Fruit fly (Drosophila melanogaster) whole organism, embryonic: ENCODE measurements around the gene CG34278.

Experiments used
- Abd-B ChIP-seq: fragments of 200-800 bp; sonication (Bioruptor generic); optimal IDR thresholded peaks from 2 replicates; lab custom pipeline; 2018; ENCODE audit warnings: missing biosample characterization, mild to moderate bottlenecking, missing genetic modification characterization, moderate library complexity
- Atf3 ChIP-seq: fragments of 200-800 bp; sonication (Bioruptor generic); optimal IDR thresholded peaks from 3 replicates; lab custom pipeline; 2016; ENCODE audit warnings: missing biosample characterization, missing genetic modification characterization
- Awh ChIP-seq: fragments of 200-800 bp; sonication (Bioruptor generic); IDR thresholded peaks from 2 replicates; pipeline ENCODE4, ENCODE4 v1.3.6; 2022; ENCODE audit warnings: missing biosample characterization, missing genetic modification characterization
- B-H1 ChIP-seq: fragments of 200-800 bp; sonication (Bioruptor generic); IDR thresholded peaks from 3 replicates; pipeline ENCODE4 v1.3.6; 2022; ENCODE audit warnings: missing biosample characterization, missing genetic modification characterization
- BtbVII ChIP-seq: fragments of 200-800 bp; sonication (Bioruptor generic); optimal IDR thresholded peaks from 3 replicates; lab custom pipeline; 2017; ENCODE audit warnings: missing biosample characterization, mild to moderate bottlenecking, missing genetic modification characterization
- CG10366 ChIP-seq: fragments of 200-800 bp; sonication (Bioruptor generic); IDR thresholded peaks from 2 replicates; pipeline ENCODE4 v1.3.6; 2022; ENCODE audit warnings: missing biosample characterization, missing genetic modification characterization
- CG11504 ChIP-seq: fragments of 200-800 bp; sonication (Bioruptor generic); optimal IDR thresholded peaks from 3 replicates; lab custom pipeline; 2019; ENCODE audit warnings: missing biosample characterization, mild to moderate bottlenecking, missing genetic modification characterization, moderate library complexity
- CG15073 ChIP-seq: fragments of 200-800 bp; sonication (Bioruptor generic); optimal IDR thresholded peaks from 2 replicates; lab custom pipeline; 2016; ENCODE audit warnings: missing biosample characterization, missing genetic modification characterization
- CG1529 ChIP-seq: fragments of 200-800 bp; sonication (Bioruptor generic); optimal IDR thresholded peaks from 3 replicates; lab custom pipeline; 2018; ENCODE audit warnings: missing biosample characterization, missing genetic modification characterization
- CG15479 ChIP-seq: fragments of 200-800 bp; sonication (Bioruptor generic); optimal IDR thresholded peaks from 3 replicates; lab custom pipeline; 2019; ENCODE audit warnings: missing biosample characterization, mild to moderate bottlenecking, missing genetic modification characterization, moderate library complexity
- CG31441 ChIP-seq: fragments of 200-800 bp; sonication (Bioruptor generic); IDR thresholded peaks from 2 replicates; pipeline ENCODE4 v1.3.6; 2022; ENCODE audit warnings: missing biosample characterization, missing genetic modification characterization
- CG32772 ChIP-seq: fragments of 200-800 bp; sonication (Bioruptor generic); IDR thresholded peaks from 2 replicates; pipeline ENCODE4 v1.3.6; 2022; ENCODE audit warnings: missing biosample characterization, missing genetic modification characterization
- CG3847 ChIP-seq: fragments of 200-800 bp; sonication (Bioruptor generic); IDR thresholded peaks from 2 replicates; pipeline ENCODE4 v1.3.6; 2022; ENCODE audit warnings: missing biosample characterization, missing genetic modification characterization
- CG43689 ChIP-seq: fragments of 200-800 bp; sonication (Bioruptor generic); IDR thresholded peaks from 2 replicates; pipeline ENCODE4 v1.3.6; 2022; ENCODE audit warnings: missing biosample characterization, missing genetic modification characterization
- CG4854 ChIP-seq: fragments of 200-800 bp; sonication (Bioruptor generic); optimal IDR thresholded peaks from 2 replicates; lab custom pipeline; 2016; ENCODE audit warnings: missing biosample characterization, missing genetic modification characterization, inconsistent platforms
- CG5245 ChIP-seq: fragments of 200-800 bp; sonication (Bioruptor generic); optimal IDR thresholded peaks from 3 replicates; lab custom pipeline; 2016; ENCODE audit warnings: missing biosample characterization, missing genetic modification characterization
- CG5953 ChIP-seq: fragments of 200-800 bp; sonication (Bioruptor generic); IDR thresholded peaks from 2 replicates; pipeline ENCODE4 v1.3.6; 2022; ENCODE audit warnings: missing biosample characterization, missing genetic modification characterization
- CG6272 ChIP-seq: fragments of 200-800 bp; sonication (Bioruptor generic); IDR thresholded peaks from 2 replicates; pipeline ENCODE4 v1.3.6; 2022; ENCODE audit warnings: missing biosample characterization, missing genetic modification characterization
- CG9215 ChIP-seq: fragments of 200-800 bp; sonication (Bioruptor generic); IDR thresholded peaks from 2 replicates; pipeline ENCODE4 v1.3.6; 2022; ENCODE audit warnings: missing biosample characterization, missing genetic modification characterization
- CG9609 ChIP-seq: fragments of 200-800 bp; sonication (Bioruptor generic); optimal IDR thresholded peaks from 3 replicates; lab custom pipeline; 2016; ENCODE audit warnings: missing biosample characterization, missing genetic modification characterization
- CG9797 ChIP-seq: fragments of 200-800 bp; sonication (Bioruptor generic); optimal IDR thresholded peaks from 3 replicates; lab custom pipeline; 2018; ENCODE audit warnings: missing biosample characterization, mild to moderate bottlenecking, missing genetic modification characterization
- CG9817 ChIP-seq: fragments of 200-800 bp; sonication (Bioruptor generic); optimal IDR thresholded peaks from 2 replicates; lab custom pipeline; 2018; ENCODE audit warnings: missing biosample characterization, mild to moderate bottlenecking, missing genetic modification characterization, moderate library complexity
- Camta ChIP-seq: fragments of 200-800 bp; sonication (Bioruptor generic); optimal IDR thresholded peaks from 2 replicates; lab custom pipeline; 2016; ENCODE audit warnings: missing biosample characterization, missing genetic modification characterization
- Dek ChIP-seq: fragments of 200-800 bp; sonication (Bioruptor generic); optimal IDR thresholded peaks from 3 replicates; lab custom pipeline; 2019; ENCODE audit warnings: missing biosample characterization, mild to moderate bottlenecking, missing genetic modification characterization, moderate library complexity
- Dfd ChIP-seq, 2 experiments: fragments of >200 bp; optimal IDR thresholded peaks; 2 replicates each; lab custom pipeline; 2017; ENCODE audit warnings: missing biosample characterization in 2 of 2, missing genetic modification characterization in 2 of 2
- Drgx ChIP-seq: fragments of 200-800 bp; sonication (Bioruptor generic); IDR thresholded peaks from 2 replicates; pipeline ENCODE4 v1.3.6; 2022; ENCODE audit warnings: missing biosample characterization, missing genetic modification characterization
- H15 ChIP-seq: fragments of 200-800 bp; sonication (Bioruptor generic); IDR thresholded peaks from 3 replicates; pipeline ENCODE4 v1.3.6; 2022; ENCODE audit warnings: missing biosample characterization, missing genetic modification characterization
- H2.0 ChIP-seq: fragments of 200-800 bp; sonication (Bioruptor generic); IDR thresholded peaks from 2 replicates; pipeline ENCODE4 v1.3.6; 2022; ENCODE audit warnings: missing biosample characterization, missing genetic modification characterization
- HLH4C ChIP-seq: fragments of 200-800 bp; sonication (Bioruptor generic); IDR thresholded peaks from 3 replicates; pipeline ENCODE4 v1.3.6; 2022; ENCODE audit warnings: missing biosample characterization, missing genetic modification characterization; ENCODE audit not compliant: partially characterized antibody
- HmgD ChIP-seq: fragments of 200-800 bp; sonication (Bioruptor generic); optimal IDR thresholded peaks from 3 replicates; lab custom pipeline; 2016; ENCODE audit warnings: missing biosample characterization, missing genetic modification characterization
- Hmr ChIP-seq: fragments of 200-800 bp; sonication (Bioruptor generic); optimal IDR thresholded peaks from 3 replicates; lab custom pipeline; 2017; ENCODE audit warnings: mild to moderate bottlenecking, missing biosample characterization, missing genetic modification reagents, missing genetic modification characterization
- Kr ChIP-seq: fragments of 200-800 bp; sonication (Bioruptor generic); optimal IDR thresholded peaks from 2 replicates; lab custom pipeline; 2017; ENCODE audit warnings: missing biosample characterization, mild to moderate bottlenecking, missing genetic modification characterization
- NC2β ChIP-seq: fragments of 200-800 bp; sonication (Bioruptor generic); optimal IDR thresholded peaks from 2 replicates; lab custom pipeline; 2016; ENCODE audit warnings: missing biosample characterization, missing genetic modification characterization
- Ptx1 ChIP-seq: fragments of 200-800 bp; sonication (Bioruptor generic); IDR thresholded peaks from 2 replicates; pipeline ENCODE4 v1.3.6; 2022; ENCODE audit warnings: missing biosample characterization, missing genetic modification characterization
- ap ChIP-seq: fragments of 200-800 bp; sonication (Bioruptor generic); IDR thresholded peaks from 2 replicates; pipeline ENCODE4 v1.3.6; 2022; ENCODE audit warnings: missing biosample characterization, missing genetic modification characterization
- croc ChIP-seq: fragments of 200-800 bp; sonication (Bioruptor generic); conservative IDR thresholded peaks from 3 replicates; pipeline ENCODE4 v1.3.6; 2022; ENCODE audit warnings: missing biosample characterization, missing genetic modification characterization
- crol ChIP-seq: fragments of 200-800 bp; sonication (Bioruptor generic); IDR thresholded peaks from 2 replicates; pipeline ENCODE4 v1.3.6; 2022; ENCODE audit warnings: missing biosample characterization, missing genetic modification characterization
- crp ChIP-seq, 2 experiments: fragments of 200-800 bp; sonication (Bioruptor generic); optimal IDR thresholded peaks; 2 replicates in 1 of 2; 3 replicates in 1 of 2; lab custom pipeline; 2017; ENCODE audit warnings: missing biosample characterization in 2 of 2, missing genetic modification characterization in 2 of 2, mild to moderate bottlenecking in 1 of 2, moderate library complexity in 1 of 2
- dan ChIP-seq: fragments of 200-800 bp; sonication (Bioruptor generic); IDR thresholded peaks from 2 replicates; pipeline ENCODE4 v1.3.6; 2022; ENCODE audit warnings: missing biosample characterization, missing genetic modification characterization
- ewg ChIP-seq: fragments of 200-800 bp; sonication (Bioruptor generic); optimal IDR thresholded peaks from 3 replicates; lab custom pipeline; 2017; ENCODE audit warnings: mild to moderate bottlenecking, missing biosample characterization, missing genetic modification reagents, missing genetic modification characterization
- fd102C ChIP-seq: fragments of 200-800 bp; sonication (Bioruptor generic); optimal IDR thresholded peaks from 2 replicates; lab custom pipeline; 2018; ENCODE audit warnings: missing biosample characterization, mild to moderate bottlenecking, missing genetic modification characterization, moderate library complexity
- gsb ChIP-seq: fragments of 200-800 bp; sonication (Bioruptor generic); IDR thresholded peaks from 2 replicates; pipeline ENCODE4 v1.3.6; 2022; ENCODE audit warnings: missing biosample characterization, missing genetic modification characterization
- gsb-n ChIP-seq: fragments of 200-800 bp; sonication (Bioruptor generic); optimal IDR thresholded peaks from 3 replicates; lab custom pipeline; 2018; ENCODE audit warnings: missing biosample characterization, mild to moderate bottlenecking, missing genetic modification characterization
- jing ChIP-seq: fragments of 200-800 bp; sonication (Bioruptor generic); optimal IDR thresholded peaks from 2 replicates; lab custom pipeline; 2018; ENCODE audit warnings: missing biosample characterization, mild to moderate bottlenecking, missing genetic modification characterization
- nerfin-2 ChIP-seq: fragments of 200-800 bp; sonication (Bioruptor generic); IDR thresholded peaks from 2 replicates; pipeline ENCODE4 v1.3.6; 2022; ENCODE audit warnings: missing biosample characterization, missing genetic modification characterization; ENCODE audit not compliant: partially characterized antibody
- pita ChIP-seq: fragments of 200-800 bp; sonication (Bioruptor generic); optimal IDR thresholded peaks from 2 replicates; lab custom pipeline; 2017; ENCODE audit warnings: missing biosample characterization, mild to moderate bottlenecking, missing genetic modification characterization
- sima ChIP-seq: fragments of 200-800 bp; sonication (Bioruptor generic); optimal IDR thresholded peaks from 2 replicates; lab custom pipeline; 2016; ENCODE audit warnings: missing biosample characterization, missing genetic modification characterization
- slp2 ChIP-seq: fragments of 200-800 bp; sonication (Bioruptor generic); optimal IDR thresholded peaks from 2 replicates; lab custom pipeline; 2016; ENCODE audit warnings: missing biosample characterization, missing genetic modification characterization
- stwl ChIP-seq: fragments of 200-800 bp; sonication (Bioruptor generic); optimal IDR thresholded peaks from 3 replicates; lab custom pipeline; 2018; ENCODE audit warnings: missing biosample characterization, mild to moderate bottlenecking, missing genetic modification characterization, moderate library complexity
- twi ChIP-seq: fragments of 200-800 bp; optimal IDR thresholded peaks from 2 replicates; lab custom pipeline; 2019; ENCODE audit warnings: missing biosample characterization, mild to moderate bottlenecking, missing genetic modification characterization, moderate library complexity
- zen2 ChIP-seq: fragments of 200-800 bp; sonication (Bioruptor generic); IDR thresholded peaks from 3 replicates; pipeline ENCODE4 v1.3.6; 2022; ENCODE audit warnings: missing biosample characterization, missing genetic modification characterization; ENCODE audit not compliant: partially characterized antibody

CG34278 gene

dm6 chr3R:17079859-17080255, 40.4 kb upstream of the CG34278 start, which contains the start of the genes Keap1 and kuk:
TSS of gene Keap1 (minus strand) at chr3R:17079945.
TSS of gene kuk (plus strand) at chr3R:17080244.
- TF ChIP-seq CG9609 (peak; percentile 53), CG9215 (GFP tag; lab: Robert Waterston, UW) (peak; percentile 43), CG32772 (GFP tag; lab: Robert Waterston, UW) (peak; percentile 46; the same call in 1 of the 2 replicates), sima (GFP tag; lab: Kevin White, UChicago) (no peak), CG43689 (GFP tag; lab: Robert Waterston, UW) (no peak), CG15479 (GFP tag; lab: Kevin White, UChicago) (no peak), CG31441 (GFP tag; lab: Robert Waterston, UW) (no peak), CG15073 (no peak), dan (GFP tag; lab: Robert Waterston, UW) (no peak), B-H1 (GFP tag; lab: Robert Waterston, UW) (peak; percentile 13; the same call in 1 of the 3 replicates), slp2 (GFP tag; lab: Kevin White, UChicago) (no peak), CG1529 (GFP tag; lab: Kevin White, UChicago) (no peak), crol (GFP tag; lab: Robert Waterston, UW) (no peak), CG10366 (GFP tag; lab: Robert Waterston, UW) (peak; percentile 44), H2.0 (GFP tag; lab: Robert Waterston, UW) (peak; percentile 60), Ptx1 (GFP tag; lab: Robert Waterston, UW) (peak; percentile 61), nerfin-2 (GFP tag; lab: Robert Waterston, UW) (no peak), croc (GFP tag; lab: Robert Waterston, UW) (0 out of 3 replicates have a peak, but pooled peaks have one; percentile 15), HmgD (GFP tag; lab: Kevin White, UChicago) (no peak), Hmr (GFP tag; lab: Kevin White, UChicago) (peak; percentile 79), gsb-n (tag; lab: Kevin White, UChicago) (peak; percentile 56), HLH4C (peak; percentile 64), H15 (no peak), ewg (GFP tag; lab: Kevin White, UChicago) (peak; percentile 58), NC2β (GFP tag; lab: Kevin White, UChicago) (peak; percentile 67), Kr (GFP tag; lab: Kevin White, UChicago) (no peak), CG3847 (GFP tag; lab: Robert Waterston, UW) (peak; percentile 87), CG5245 (GFP tag; lab: Kevin White, UChicago) (peak; percentile 21), Dfd (GFP tag; optimal IDR thresholded peaks at IDR 0.05; lab: Kevin White, UChicago) (no peak), CG6272 (peak; percentile 46; the same call in 1 of the 2 replicates), jing (no peak), Dek (tag; lab: Kevin White, UChicago) (peak; percentile 52), ap (GFP tag; lab: Robert Waterston, UW) (peak; percentile 42; the same call in 1 of the 2 replicates), CG5953 (GFP tag; lab: Robert Waterston, UW) (no peak), fd102C (GFP tag; lab: Kevin White, UChicago) (no peak), CG4854 (GFP tag; lab: Kevin White, UChicago) (no peak), CG9797 (GFP tag; lab: Kevin White, UChicago) (peak; percentile 93), crp (GFP tag; optimal IDR thresholded peaks at IDR 0.05; lab: Kevin White, UChicago) (peak; percentile 5 to 81), twi (tag; lab: Kevin White, UChicago) (no peak), Abd-B (GFP tag; lab: Kevin White, UChicago) (no peak), Drgx (GFP tag; lab: Robert Waterston, UW) (no peak), Awh (no peak), zen2 (GFP tag; lab: Robert Waterston, UW) (no peak; the same call in 2 of the 3 replicates), stwl (tag; lab: Kevin White, UChicago) (peak; percentile 70), pita (GFP tag; lab: Kevin White, UChicago) (peak; percentile 86), CG9817 (tag; lab: Kevin White, UChicago) (peak; percentile 54), Camta (GFP tag; lab: Kevin White, UChicago) (peak; percentile 65), BtbVII (GFP tag; lab: Kevin White, UChicago) (peak; percentile 22), CG11504 (tag; lab: Kevin White, UChicago) (peak; percentile 45), Atf3 (GFP tag; lab: Kevin White, UChicago) (peak; percentile 48), gsb (GFP tag; lab: Robert Waterston, UW) (no peak)
